Worm (Caenorhabditis elegans) whole organism, L1 larva: ENCODE data around the gene memb-2.

Experiments
- C34B4.2 ChIP-seq: sonication (generic microtip); optimal IDR thresholded peaks from 2 replicates; lab custom pipeline; 2017; ENCODE audit warnings: mild to moderate bottlenecking, missing genetic modification characterization, missing compliant biosample characterization
- lsy-2 ChIP-seq, 2 experiments: fragments of 150-350 bp; optimal IDR thresholded peaks; 2 replicates each; lab custom pipeline; 2014; ENCODE audit warnings: missing biosample characterization in 2 of 2, missing genetic modification characterization in 2 of 2

- TF ChIP-seq lsy-2 (tag; optimal IDR thresholded peaks at IDR 0.05; lab: Kevin White, UChicago) (no peak), C34B4.2 (tag; lab: Kevin White, UChicago) (no peak)
Observed at ce11 chrV:5582860-5583259, 37.1 kb downstream of the memb-2 start.
